Worm (Caenorhabditis elegans) whole organism, L3 larva: ENCODE data around the gene str-151.

ENCODE experiments used
- R02D3.7 ChIP-seq: fragments of 150-350 bp; optimal IDR thresholded peaks from 2 replicates; lab custom pipeline; 2014; ENCODE audit warnings: missing biosample characterization, missing genetic modification characterization
- ZK546.5 ChIP-seq: sonication (generic microtip); optimal IDR thresholded peaks from 2 replicates; lab custom pipeline; 2017; ENCODE audit warnings: missing biosample characterization, missing genetic modification characterization
- fos-1 ChIP-seq: fragments of 150-350 bp; optimal IDR thresholded peaks from 2 replicates; lab custom pipeline; 2014; ENCODE audit warnings: missing biosample characterization, missing genetic modification characterization
- lsy-12 ChIP-seq: sonication (generic microtip); optimal IDR thresholded peaks from 2 replicates; lab custom pipeline; 2016; ENCODE audit warnings: mild to moderate bottlenecking, missing genetic modification characterization, missing compliant biosample characterization
- nhr-11 ChIP-seq: fragments of 150-350 bp; optimal IDR thresholded peaks from 2 replicates; lab custom pipeline; 2014; ENCODE audit warnings: missing biosample characterization, missing genetic modification characterization
- nhr-28 ChIP-seq: fragments of 150-350 bp; optimal IDR thresholded peaks from 2 replicates; lab custom pipeline; 2014; ENCODE audit warnings: missing biosample characterization, missing genetic modification characterization
- snpc-4 ChIP-seq: fragments of 150-350 bp; optimal IDR thresholded peaks from 2 replicates; lab custom pipeline; 2014; ENCODE audit warnings: missing biosample characterization, missing genetic modification characterization
- tbx-2 ChIP-seq: sonication (generic microtip); optimal IDR thresholded peaks from 2 replicates; lab custom pipeline; 2016; ENCODE audit warnings: mild to moderate bottlenecking, missing genetic modification characterization, missing compliant biosample characterization
- unc-62 ChIP-seq: fragments of 150-350 bp; sonication (generic microtip); optimal IDR thresholded peaks from 4 replicates; lab custom pipeline; 2014; ENCODE audit warnings: missing biosample characterization, missing genetic modification reagents, missing genetic modification characterization
- zag-1 ChIP-seq: fragments of 150-350 bp; optimal IDR thresholded peaks from 2 replicates; lab custom pipeline; 2014; ENCODE audit warnings: missing biosample characterization, missing genetic modification characterization

- peak; percentile 47 for TF ChIP-seq snpc-4
- peak; percentile 68 for TF ChIP-seq fos-1 (tag; lab: Kevin White, UChicago)
- no peak for TF ChIP-seq R02D3.7 (tag; lab: Kevin White, UChicago)
- no peak for TF ChIP-seq unc-62 (GFP tag; lab: Kevin White, UChicago)
- TF ChIP-seq nhr-11 (tag; lab: Kevin White, UChicago): no peak
- TF ChIP-seq tbx-2: no peak
- TF ChIP-seq zag-1 (tag; lab: Kevin White, UChicago): no peak
- TF ChIP-seq ZK546.5 (tag; lab: Kevin White, UChicago): no peak
- TF ChIP-seq lsy-12 (tag; lab: Kevin White, UChicago): peak; percentile 67
- TF ChIP-seq nhr-28 (tag; lab: Kevin White, UChicago): no peak
Measured at ce11 chrV:16591992-16592798, 16.2 kb downstream of the str-151 start, which contains the start of gene srh-269.
